Fruit fly (Drosophila melanogaster): ENCODE measurements around the gene Cpr76Ba.

- TF ChIP-seq NK7.1 (GFP tag; optimal IDR thresholded peaks at IDR 0.05) (no peak), Hr78 (GFP tag; optimal IDR thresholded peaks at IDR 0.05) (no peak), dysf (GFP tag; IDR thresholded peaks at IDR 0.05) (no peak), Jarid2 (GFP tag; optimal IDR thresholded peaks at IDR 0.05) (no peak), lola (GFP tag; optimal IDR thresholded peaks at IDR 0.05) (peak in 1 of 3 experiments; percentile 14), Sry-β (GFP tag; optimal IDR thresholded peaks at IDR 0.05) (no peak), Dref (GFP tag; IDR thresholded peaks at IDR 0.05) (no peak), repo (GFP tag; optimal IDR thresholded peaks at IDR 0.05) (no peak)
Measured at dm6 chr3L:19555906-19556457, 37.9 kb upstream of the Cpr76Ba start.

Data from whole organism, embryonic.